Fruit fly (Drosophila melanogaster) whole organism, embryonic: ENCODE measurements around the gene CG10232.
A peak's percentile ranks its signal among the peaks of the same experiment; 100 is the strongest.

Experiments used
- ATbp ChIP-seq: fragments of 200-800 bp; sonication (Bioruptor generic); optimal IDR thresholded peaks from 2 replicates; lab custom pipeline; 2017; ENCODE audit warnings: missing biosample characterization, mild to moderate bottlenecking, missing genetic modification characterization, missing genetic modification reagents
- Awh ChIP-seq: fragments of 200-800 bp; sonication (Bioruptor generic); IDR thresholded peaks from 2 replicates; pipeline ENCODE4, ENCODE4 v1.3.6; 2022; ENCODE audit warnings: missing biosample characterization, missing genetic modification characterization
- CG10366 ChIP-seq: fragments of 200-800 bp; sonication (Bioruptor generic); IDR thresholded peaks from 2 replicates; pipeline ENCODE4 v1.3.6; 2022; ENCODE audit warnings: missing biosample characterization, missing genetic modification characterization
- CG11504 ChIP-seq: fragments of 200-800 bp; sonication (Bioruptor generic); optimal IDR thresholded peaks from 3 replicates; lab custom pipeline; 2019; ENCODE audit warnings: missing biosample characterization, mild to moderate bottlenecking, missing genetic modification characterization, moderate library complexity
- CG12155 ChIP-seq: fragments of 200-800 bp; sonication (Bioruptor generic); optimal IDR thresholded peaks from 3 replicates; lab custom pipeline; 2016; ENCODE audit warnings: missing biosample characterization, missing genetic modification characterization
- CG12236 ChIP-seq: fragments of 200-800 bp; sonication (Bioruptor generic); optimal IDR thresholded peaks from 2 replicates; lab custom pipeline; 2016; ENCODE audit warnings: missing biosample characterization, missing genetic modification characterization
- CG14014 ChIP-seq: fragments of 200-800 bp; sonication (Bioruptor generic); IDR thresholded peaks from 2 replicates; pipeline ENCODE4 v1.3.6; 2022; ENCODE audit warnings: missing biosample characterization, missing genetic modification characterization
- CG15073 ChIP-seq: fragments of 200-800 bp; sonication (Bioruptor generic); optimal IDR thresholded peaks from 2 replicates; lab custom pipeline; 2016; ENCODE audit warnings: missing biosample characterization, missing genetic modification characterization
- CG15269 ChIP-seq: fragments of 200-800 bp; sonication (Bioruptor generic); optimal IDR thresholded peaks from 2 replicates; lab custom pipeline; 2018; ENCODE audit warnings: missing biosample characterization, mild to moderate bottlenecking, missing genetic modification characterization, moderate library complexity
- CG16863 ChIP-seq: fragments of 200-800 bp; sonication (Bioruptor generic); optimal IDR thresholded peaks from 3 replicates; lab custom pipeline; 2016; ENCODE audit warnings: missing biosample characterization, missing genetic modification characterization
- CG17359 ChIP-seq: fragments of 200-800 bp; sonication (Bioruptor generic); optimal IDR thresholded peaks from 3 replicates; lab custom pipeline; 2018; ENCODE audit warnings: missing biosample characterization, mild to moderate bottlenecking, missing genetic modification characterization, moderate library complexity
- CG2678 ChIP-seq: fragments of 200-800 bp; sonication (Bioruptor generic); optimal IDR thresholded peaks from 3 replicates; lab custom pipeline; 2019; ENCODE audit warnings: missing biosample characterization, mild to moderate bottlenecking, missing genetic modification characterization, moderate library complexity
- CG3065 ChIP-seq: fragments of 200-800 bp; sonication (Bioruptor generic); optimal IDR thresholded peaks from 2 replicates; lab custom pipeline; 2016; ENCODE audit warnings: missing biosample characterization, missing genetic modification characterization
- CG31441 ChIP-seq: fragments of 200-800 bp; sonication (Bioruptor generic); IDR thresholded peaks from 2 replicates; pipeline ENCODE4 v1.3.6; 2022; ENCODE audit warnings: missing biosample characterization, missing genetic modification characterization
- CG6272 ChIP-seq: fragments of 200-800 bp; sonication (Bioruptor generic); IDR thresholded peaks from 2 replicates; pipeline ENCODE4 v1.3.6; 2022; ENCODE audit warnings: missing biosample characterization, missing genetic modification characterization
- CG6689 ChIP-seq: fragments of 200-800 bp; sonication (Bioruptor generic); IDR thresholded peaks from 2 replicates; pipeline ENCODE4 v1.3.6; 2022; ENCODE audit warnings: missing biosample characterization, missing genetic modification characterization
- CG7556 ChIP-seq: fragments of 200-800 bp; sonication (Bioruptor generic); optimal IDR thresholded peaks from 2 replicates; lab custom pipeline; 2017; ENCODE audit warnings: missing biosample characterization, mild to moderate bottlenecking, missing genetic modification characterization
- CG7786 ChIP-seq: fragments of 200-800 bp; sonication (Bioruptor generic); optimal IDR thresholded peaks from 2 replicates; lab custom pipeline; 2016; ENCODE audit warnings: missing biosample characterization, missing genetic modification characterization
- CG8765 ChIP-seq: fragments of 200-800 bp; sonication (Bioruptor generic); IDR thresholded peaks from 2 replicates; pipeline ENCODE4 v1.3.6; 2022; ENCODE audit warnings: missing biosample characterization, missing genetic modification characterization
- CG9932 ChIP-seq: fragments of 200-800 bp; sonication (Bioruptor generic); IDR thresholded peaks from 2 replicates; pipeline ENCODE4 v1.3.6; 2022; ENCODE audit warnings: missing biosample characterization, missing genetic modification characterization
- D19A ChIP-seq: fragments of 200-800 bp; optimal IDR thresholded peaks from 3 replicates; lab custom pipeline; 2019; ENCODE audit warnings: missing biosample characterization, mild to moderate bottlenecking, missing genetic modification characterization, moderate library complexity
- Elba2 ChIP-seq: fragments of 200-800 bp; sonication (Bioruptor generic); optimal IDR thresholded peaks from 3 replicates; lab custom pipeline; 2016; ENCODE audit warnings: missing biosample characterization, missing genetic modification characterization
- Jarid2 ChIP-seq: fragments of 200-800 bp; sonication (Bioruptor generic); optimal IDR thresholded peaks from 3 replicates; lab custom pipeline; 2017; ENCODE audit warnings: mild to moderate bottlenecking, missing biosample characterization, missing genetic modification reagents, missing genetic modification characterization
- MTF-1 ChIP-seq: fragments of 200-800 bp; sonication (Bioruptor generic); optimal IDR thresholded peaks from 2 replicates; lab custom pipeline; 2018; ENCODE audit warnings: missing biosample characterization, mild to moderate bottlenecking, missing genetic modification characterization, borderline replicate concordance
- Max ChIP-seq: fragments of 200-800 bp; sonication (Bioruptor generic); optimal IDR thresholded peaks from 2 replicates; lab custom pipeline; 2016; ENCODE audit warnings: missing biosample characterization, mild to moderate bottlenecking, missing genetic modification characterization
- NC2β ChIP-seq: fragments of 200-800 bp; sonication (Bioruptor generic); optimal IDR thresholded peaks from 2 replicates; lab custom pipeline; 2016; ENCODE audit warnings: missing biosample characterization, missing genetic modification characterization
- Pdp1 ChIP-seq, 2 experiments: fragments of 200-800 bp; sonication (Bioruptor generic); optimal IDR thresholded peaks; 3 replicates each; lab custom pipeline; 2016; ENCODE audit warnings: missing biosample characterization in 2 of 2, missing genetic modification characterization in 2 of 2, mild to moderate bottlenecking in 1 of 2, moderate library complexity in 1 of 2
- Ptx1 ChIP-seq: fragments of 200-800 bp; sonication (Bioruptor generic); IDR thresholded peaks from 2 replicates; pipeline ENCODE4 v1.3.6; 2022; ENCODE audit warnings: missing biosample characterization, missing genetic modification characterization
- Sox100B ChIP-seq: fragments of 200-800 bp; sonication (Bioruptor generic); optimal IDR thresholded peaks from 3 replicates; lab custom pipeline; 2018; ENCODE audit warnings: missing biosample characterization, mild to moderate bottlenecking, missing genetic modification characterization
- ab ChIP-seq: fragments of 200-800 bp; sonication (Bioruptor generic); optimal IDR thresholded peaks from 2 replicates; lab custom pipeline; 2016; ENCODE audit warnings: missing biosample characterization, missing genetic modification characterization
- ato ChIP-seq: fragments of 200-800 bp; sonication (Bioruptor generic); IDR thresholded peaks from 2 replicates; pipeline ENCODE4 v1.3.6; 2022; ENCODE audit warnings: missing biosample characterization, missing genetic modification characterization; ENCODE audit not compliant: partially characterized antibody
- dan ChIP-seq: fragments of 200-800 bp; sonication (Bioruptor generic); IDR thresholded peaks from 2 replicates; pipeline ENCODE4 v1.3.6; 2022; ENCODE audit warnings: missing biosample characterization, missing genetic modification characterization
- dmrt99B ChIP-seq: fragments of 200-800 bp; sonication (Bioruptor generic); optimal IDR thresholded peaks from 2 replicates; lab custom pipeline; 2018; ENCODE audit warnings: missing biosample characterization, mild to moderate bottlenecking, missing genetic modification characterization, moderate library complexity
- eyg ChIP-seq: fragments of 200-800 bp; sonication (Bioruptor generic); optimal IDR thresholded peaks from 3 replicates; lab custom pipeline; 2016; ENCODE audit warnings: missing biosample characterization, missing genetic modification characterization
- gem ChIP-seq: fragments of 200-800 bp; sonication (Bioruptor generic); optimal IDR thresholded peaks from 2 replicates; lab custom pipeline; 2019; ENCODE audit warnings: missing biosample characterization, mild to moderate bottlenecking, missing genetic modification characterization, moderate library complexity
- jigr1 ChIP-seq: fragments of 200-800 bp; sonication (Bioruptor generic); IDR thresholded peaks from 3 replicates; pipeline ENCODE4 v1.3.6; 2022; ENCODE audit warnings: missing biosample characterization, missing genetic modification characterization
- knrl ChIP-seq: fragments of 200-800 bp; sonication (Bioruptor generic); IDR thresholded peaks from 3 replicates; pipeline ENCODE4 v1.3.6; 2022; ENCODE audit warnings: missing biosample characterization, missing genetic modification characterization; ENCODE audit not compliant: partially characterized antibody
- nmo ChIP-seq: fragments of 200-800 bp; sonication (Bioruptor generic); optimal IDR thresholded peaks from 2 replicates; lab custom pipeline; 2018; ENCODE audit warnings: missing biosample characterization, mild to moderate bottlenecking, missing genetic modification characterization, moderate library complexity
- oc ChIP-seq: fragments of 200-800 bp; sonication (Bioruptor generic); optimal IDR thresholded peaks from 2 replicates; lab custom pipeline; 2018; ENCODE audit warnings: missing biosample characterization, mild to moderate bottlenecking, missing genetic modification characterization, moderate library complexity
- pfk ChIP-seq: fragments of 200-800 bp; sonication (Bioruptor generic); optimal IDR thresholded peaks from 2 replicates; lab custom pipeline; 2018; ENCODE audit warnings: missing biosample characterization, mild to moderate bottlenecking, missing genetic modification characterization, moderate library complexity
- pita ChIP-seq: fragments of 200-800 bp; sonication (Bioruptor generic); optimal IDR thresholded peaks from 2 replicates; lab custom pipeline; 2017; ENCODE audit warnings: missing biosample characterization, mild to moderate bottlenecking, missing genetic modification characterization
- shn ChIP-seq: fragments of 200-800 bp; sonication (Bioruptor generic); optimal IDR thresholded peaks from 3 replicates; lab custom pipeline; 2016; ENCODE audit warnings: missing biosample characterization, missing genetic modification characterization
- unpg ChIP-seq: fragments of 200-800 bp; sonication (Bioruptor generic); optimal IDR thresholded peaks from 3 replicates; lab custom pipeline; 2018; ENCODE audit warnings: missing biosample characterization, mild to moderate bottlenecking, missing genetic modification characterization, moderate library complexity
- yki ChIP-seq: fragments of >200 bp; optimal IDR thresholded peaks from 3 replicates; lab custom pipeline; 2018
- zen2 ChIP-seq: fragments of 200-800 bp; sonication (Bioruptor generic); IDR thresholded peaks from 3 replicates; pipeline ENCODE4 v1.3.6; 2022; ENCODE audit warnings: missing biosample characterization, missing genetic modification characterization; ENCODE audit not compliant: partially characterized antibody
- zfh1 ChIP-seq: fragments of 200-800 bp; sonication (Bioruptor generic); IDR thresholded peaks from 3 replicates; pipeline ENCODE4 v1.3.6; 2022; ENCODE audit warnings: missing biosample characterization, missing genetic modification characterization

CG10232 gene

dm6 chr3R:23734573-23735404 is 13.4 kb upstream of the CG10232 start (continued):
- TF ChIP-seq Sox100B (GFP tag; lab: Kevin White, UChicago) (peak; percentile 41), CG12155 (GFP tag; lab: Kevin White, UChicago) (no peak), Max (GFP tag; lab: Kevin White, UChicago) (no peak), pita (GFP tag; lab: Kevin White, UChicago) (no peak), CG15073 (GFP tag; lab: Kevin White, UChicago) (no peak), eyg (GFP tag; lab: Kevin White, UChicago) (no peak), pfk (no peak), dan (no peak), yki (no peak), zfh1 (GFP tag; lab: Robert Waterston, UW) (peak; percentile 39; the same call in 1 of the 3 replicates), ATbp (GFP tag; lab: Kevin White, UChicago) (peak; percentile 40), CG7786 (GFP tag; lab: Kevin White, UChicago) (no peak), CG15269 (peak; percentile 31), nmo (GFP tag; lab: Kevin White, UChicago) (no peak), gem (tag; lab: Kevin White, UChicago) (peak; percentile 52), NC2β (GFP tag; lab: Kevin White, UChicago) (no peak), shn (GFP tag; lab: Kevin White, UChicago) (no peak), Awh (GFP tag; lab: Robert Waterston, UW) (no peak), CG9932 (GFP tag; lab: Robert Waterston, UW) (no peak), ato (no peak), knrl (GFP tag; lab: Robert Waterston, UW) (no peak), MTF-1 (GFP tag; lab: Kevin White, UChicago) (no peak), CG8765 (GFP tag; lab: Robert Waterston, UW) (no peak), CG7556 (GFP tag; lab: Kevin White, UChicago) (peak; percentile 1), zen2 (GFP tag; lab: Robert Waterston, UW) (no peak), Ptx1 (GFP tag; lab: Robert Waterston, UW) (no peak), CG6272 (GFP tag; lab: Robert Waterston, UW) (no peak), CG10366 (GFP tag; lab: Robert Waterston, UW) (no peak), oc (peak; percentile 18), D19A (tag; lab: Kevin White, UChicago) (no peak), CG3065 (GFP tag; lab: Kevin White, UChicago) (no peak), CG17359 (tag; lab: Kevin White, UChicago) (peak; percentile 7), jigr1 (no peak), CG16863 (GFP tag; lab: Kevin White, UChicago) (no peak), dmrt99B (tag; lab: Kevin White, UChicago) (peak; percentile 73), Elba2 (GFP tag; lab: Kevin White, UChicago) (no peak), unpg (GFP tag; lab: Kevin White, UChicago) (peak; percentile 23), CG14014 (GFP tag; lab: Robert Waterston, UW) (no peak), ab (GFP tag; lab: Kevin White, UChicago) (no peak), CG2678 (tag; lab: Kevin White, UChicago) (no peak), CG31441 (GFP tag; lab: Robert Waterston, UW) (0 out of 2 replicates have a peak, but pooled peaks have one; percentile 24), Jarid2 (no peak), CG6689 (peak; percentile 23; the same call in 1 of the 2 replicates), CG12236 (GFP tag; lab: Kevin White, UChicago) (no peak), CG11504 (peak; percentile 28), Pdp1 (GFP tag; optimal IDR thresholded peaks at IDR 0.05; lab: Kevin White, UChicago) (peak in 1 of 2 experiments; percentile 11)
